ENCODE assay signal across 5 worm cellular contexts in genomic region chrV:13137955-13138354, ce11.
A peak's percentile ranks its signal among the peaks of the same experiment; 100 is the strongest.
TF ChIP-seq lines count a peak whose summit lies in the region.

clec-41 (minus strand) TSS chrV:13138101.

TF ChIP-seq in whole organism, L1 larva, 84 proteins besides CTCF, POLR2A, EP300 and RAD21:
- peak; percentile 44 for TF ChIP-seq pqm-1 (tag; optimal IDR thresholded peaks at IDR 0.05; lab: Kevin White, UChicago)
- TF ChIP-seq mab-9 (GFP tag; IDR thresholded peaks at IDR 0.05; lab: Robert Waterston, UW): no peak
- TF ChIP-seq elt-2 (tag; optimal IDR thresholded peaks at IDR 0.05; lab: Kevin White, UChicago): peak; percentile 90
TF ChIP-seq in whole organism, L1 larva: peak in this region for 2.

TF ChIP-seq in whole organism, L2 larva, 48 proteins besides CTCF, POLR2A, EP300 and RAD21:
- TF ChIP-seq nhr-6 (tag; optimal IDR thresholded peaks at IDR 0.05; lab: Kevin White, UChicago): no peak
- peak; percentile 96 for TF ChIP-seq fos-1 (tag; optimal IDR thresholded peaks at IDR 0.05; lab: Kevin White, UChicago)
- TF ChIP-seq unc-55 (GFP tag; optimal IDR thresholded peaks at IDR 0.05; lab: Kevin White, UChicago): no peak

TF ChIP-seq in whole organism, L3 larva, 47 proteins besides CTCF, POLR2A, EP300 and RAD21:
- TF ChIP-seq ZK546.5 (tag; optimal IDR thresholded peaks at IDR 0.05; lab: Kevin White, UChicago) (no peak), jun-1 (tag; optimal IDR thresholded peaks at IDR 0.05; lab: Kevin White, UChicago) (peak; percentile 13), pqm-1 (tag; optimal IDR thresholded peaks at IDR 0.05; lab: Kevin White, UChicago) (peak; percentile 91), elt-2 (tag; optimal IDR thresholded peaks at IDR 0.05; lab: Kevin White, UChicago) (peak; percentile 92)

TF ChIP-seq in whole organism, L4 larva, 104 proteins besides CTCF, POLR2A, EP300 and RAD21:
- peak; percentile 67 for TF ChIP-seq nhr-28 (tag; optimal IDR thresholded peaks at IDR 0.05; lab: Kevin White, UChicago)
- peak; percentile 82 for TF ChIP-seq dmd-6 (GFP tag; IDR thresholded peaks at IDR 0.05; lab: Robert Waterston, UW)
- TF ChIP-seq spr-3 (GFP tag; optimal IDR thresholded peaks at IDR 0.05; lab: Kevin White, UChicago): no peak
- peak; percentile 31 for TF ChIP-seq mxl-3 (GFP tag; optimal IDR thresholded peaks at IDR 0.05; lab: Kevin White, UChicago)
- TF ChIP-seq lin-1 (GFP tag; IDR thresholded peaks at IDR 0.05; lab: Robert Waterston, UW): peak; percentile 85
- peak; percentile 91 for TF ChIP-seq pqm-1 (tag; optimal IDR thresholded peaks at IDR 0.05; lab: Kevin White, UChicago)
- TF ChIP-seq php-3 (GFP tag; IDR thresholded peaks at IDR 0.05; lab: Robert Waterston, UW): peak; percentile 34; the same call in 1 of the 2 replicates
- TF ChIP-seq dve-1 (tag; optimal IDR thresholded peaks at IDR 0.05; lab: Kevin White, UChicago; ENCODE audit: insufficient read depth): no peak

TF ChIP-seq in whole organism, young adult, 124 proteins besides CTCF, POLR2A, EP300 and RAD21:
- TF ChIP-seq mxl-1 (tag; optimal IDR thresholded peaks at IDR 0.05; lab: Kevin White, UChicago) (no peak), ceh-100 (GFP tag; IDR thresholded peaks at IDR 0.05; lab: Robert Waterston, UW) (no peak), ztf-28 (GFP tag; IDR thresholded peaks at IDR 0.05; lab: Robert Waterston, UW) (no peak), nhr-80 (tag; optimal IDR thresholded peaks at IDR 0.05; lab: Kevin White, UChicago) (peak; percentile 81)
TF ChIP-seq in whole organism, young adult: peak in this region for 1.
